Fruit fly (Drosophila melanogaster) S2 (cell line): ENCODE data around the gene sle.
A peak's percentile ranks its signal among the peaks of the same experiment; 100 is the strongest.

ENCODE experiments used
- CG8478 ChIP-seq: fragments of >200 bp; optimal IDR thresholded peaks from 2 replicates; lab custom pipeline; 2018
- CTCF ChIP-seq, 2 experiments: fragments of >200 bp; optimal IDR thresholded peaks; 2 replicates each; lab custom pipeline; 2018

dm6 chr3R:10330734-10331642 lies 1.9 kb upstream of the sle start, which contains the start of the genes Bruce and CG12818:
- TF ChIP-seq CG8478 (lab: Kevin White, UChicago) (no peak), CTCF (optimal IDR thresholded peaks at IDR 0.05; lab: Kevin White, UChicago) (peak in 1 of 2 experiments; percentile 43)
